Worm (Caenorhabditis elegans): Measurements from ENCODE around the gene srd-42.

DNA sequence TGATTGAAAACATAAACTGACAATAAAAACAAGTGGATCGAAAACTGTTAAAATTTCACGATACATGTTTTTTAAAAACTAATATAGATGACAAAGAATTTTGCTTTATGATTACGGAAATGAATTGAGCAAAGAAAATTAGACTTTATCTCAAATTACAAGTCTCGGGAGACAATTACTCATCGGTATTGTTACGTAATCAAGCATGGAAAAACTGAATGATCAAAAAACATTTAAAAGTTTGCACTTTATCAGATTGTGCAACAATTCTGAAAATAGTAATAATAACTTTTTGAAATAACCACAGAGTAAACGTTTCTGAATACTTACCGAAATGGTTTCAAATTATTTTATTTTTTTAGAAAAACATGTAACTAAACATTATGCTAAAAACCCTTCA, 2.5 kb upstream of the srd-42 start, which contains the start of gene srd-43:
- TF ChIP-seq egl-27 (tag; optimal IDR thresholded peaks at IDR 0.05), result no peak
- no peak for TF ChIP-seq mdl-1 (tag; optimal IDR thresholded peaks at IDR 0.05)
- TF ChIP-seq pqm-1 (tag; optimal IDR thresholded peaks at IDR 0.05), result no peak
- no peak for TF ChIP-seq nhr-28 (tag; optimal IDR thresholded peaks at IDR 0.05)
- TF ChIP-seq ama-1 (optimal IDR thresholded peaks at IDR 0.05), result no peak
- no peak for TF ChIP-seq R02D3.7 (tag; optimal IDR thresholded peaks at IDR 0.05)
- no peak for TF ChIP-seq nhr-76 (tag; optimal IDR thresholded peaks at IDR 0.05)
- TF ChIP-seq nhr-12 (tag; optimal IDR thresholded peaks at IDR 0.05), result no peak
- TF ChIP-seq ztf-4 (tag; optimal IDR thresholded peaks at IDR 0.05), result no peak
- no peak for TF ChIP-seq nhr-237 (tag; optimal IDR thresholded peaks at IDR 0.05)
- TF ChIP-seq nhr-43 (tag; optimal IDR thresholded peaks at IDR 0.05; ENCODE audit: poor library complexity, severe bottlenecking), result no peak
- TF ChIP-seq daf-12 (tag; optimal IDR thresholded peaks at IDR 0.05), result no peak
